Worm (Caenorhabditis elegans) whole organism, L4 larva: ENCODE results near the gene lag-1.
A peak's percentile ranks its signal among the peaks of the same experiment; 100 is the strongest.

Experiments
- D1046.2 ChIP-seq: fragments of 200-800 bp; sonication (Bioruptor generic); IDR thresholded peaks from 2 replicates; pipeline ENCODE4 v1.3.6; 2022; ENCODE audit warnings: missing genetic modification characterization, missing compliant biosample characterization
- F26F4.8 ChIP-seq: fragments of 200-800 bp; sonication (Bioruptor generic); conservative IDR thresholded peaks from 2 replicates; pipeline ENCODE4 v1.3.6; 2022; ENCODE audit warnings: missing genetic modification characterization, missing compliant biosample characterization
- F44E2.7 ChIP-seq: fragments of 200-800 bp; sonication (Bioruptor generic); IDR thresholded peaks from 2 replicates; pipeline ENCODE4 v2.1.2; 2022; ENCODE audit warnings: missing genetic modification characterization, missing compliant biosample characterization
- F49E8.2 ChIP-seq: sonication (generic microtip); optimal IDR thresholded peaks from 2 replicates; lab custom pipeline; 2016; ENCODE audit warnings: missing compliant biosample characterization, mild to moderate bottlenecking, missing genetic modification characterization, borderline replicate concordance
- Y5F2A.4 ChIP-seq: fragments of 200-800 bp; sonication (Bioruptor generic); optimal IDR thresholded peaks from 2 replicates; lab custom pipeline; 2018; ENCODE audit warnings: mild to moderate bottlenecking, missing genetic modification characterization, missing compliant biosample characterization
- Y75B8A.6 ChIP-seq: fragments of 200-800 bp; sonication (Bioruptor generic); IDR thresholded peaks from 2 replicates; pipeline ENCODE4 v1.3.6; 2022; ENCODE audit warnings: missing genetic modification reagents, missing genetic modification characterization, missing compliant biosample characterization
- ZK546.5 ChIP-seq, 2 experiments: sonication (generic microtip); optimal IDR thresholded peaks; 2 replicates each; lab custom pipeline; 2017; ENCODE audit warnings: missing biosample characterization in 2 of 2, missing genetic modification characterization in 2 of 2
- aly-2 ChIP-seq: sonication (generic microtip); optimal IDR thresholded peaks from 2 replicates; lab custom pipeline; 2018; ENCODE audit warnings: missing biosample characterization, missing genetic modification characterization
- attf-4 ChIP-seq: sonication (generic microtip); optimal IDR thresholded peaks from 3 replicates; lab custom pipeline; 2017; ENCODE audit warnings: missing biosample characterization, missing genetic modification characterization
- ceh-28 ChIP-seq: fragments of 150-350 bp; optimal IDR thresholded peaks from 2 replicates; lab custom pipeline; 2014; ENCODE audit warnings: missing biosample characterization, missing genetic modification reagents, missing genetic modification characterization
- ceh-32 ChIP-seq: sonication (generic microtip); optimal IDR thresholded peaks from 2 replicates; lab custom pipeline; 2016; ENCODE audit warnings: mild to moderate bottlenecking, missing genetic modification characterization, missing compliant biosample characterization; ENCODE audit not compliant: poor library complexity
- ceh-44 ChIP-seq: fragments of 200-800 bp; sonication (Bioruptor generic); IDR thresholded peaks from 2 replicates; pipeline ENCODE4 v1.3.6; 2022; ENCODE audit warnings: missing genetic modification reagents, missing genetic modification characterization, missing compliant biosample characterization
- ceh-62 ChIP-seq: sonication (generic microtip); optimal IDR thresholded peaks from 2 replicates; lab custom pipeline; 2017; ENCODE audit warnings: missing biosample characterization, missing genetic modification characterization
- ceh-82 ChIP-seq: sonication (generic microtip); optimal IDR thresholded peaks from 2 replicates; lab custom pipeline; 2017; ENCODE audit warnings: missing biosample characterization, missing genetic modification characterization
- ces-1 ChIP-seq: fragments of 150-350 bp; sonication (generic microtip); optimal IDR thresholded peaks from 4 replicates; lab custom pipeline; 2014; ENCODE audit warnings: missing biosample characterization, missing genetic modification reagents, missing genetic modification characterization
- daf-12 ChIP-seq: fragments of 150-350 bp; optimal IDR thresholded peaks from 2 replicates; lab custom pipeline; 2014; ENCODE audit warnings: missing biosample characterization, missing genetic modification reagents, missing genetic modification characterization
- daf-19 ChIP-seq: fragments of 200-800 bp; sonication (Bioruptor generic); conservative IDR thresholded peaks from 2 replicates; pipeline ENCODE4 v1.3.6; 2022; ENCODE audit warnings: missing genetic modification characterization, missing compliant biosample characterization
- dmd-6 ChIP-seq: fragments of 200-800 bp; sonication (Bioruptor generic); IDR thresholded peaks from 2 replicates; pipeline ENCODE4 v1.3.6; 2022; ENCODE audit warnings: missing genetic modification reagents, missing genetic modification characterization, missing compliant biosample characterization
- dmd-8 ChIP-seq: fragments of 200-800 bp; sonication (Bioruptor generic); IDR thresholded peaks from 2 replicates; pipeline ENCODE4 v1.3.6; 2022; ENCODE audit warnings: missing genetic modification characterization, missing compliant biosample characterization
- duxl-1 ChIP-seq: sonication (generic microtip); optimal IDR thresholded peaks from 2 replicates; lab custom pipeline; 2016; ENCODE audit warnings: mild to moderate bottlenecking, missing genetic modification characterization, moderate library complexity, missing compliant biosample characterization; ENCODE audit not compliant: poor library complexity
- egl-27 ChIP-seq: sonication (generic microtip); optimal IDR thresholded peaks from 3 replicates; lab custom pipeline; 2017; ENCODE audit warnings: missing biosample characterization, missing genetic modification reagents, missing genetic modification characterization
- egl-43 ChIP-seq: fragments of 200-800 bp; sonication (Bioruptor generic); IDR thresholded peaks from 2 replicates; pipeline ENCODE4 v1.3.6; 2022; ENCODE audit warnings: missing genetic modification reagents, missing genetic modification characterization, missing compliant biosample characterization
- fos-1 ChIP-seq: fragments of 150-350 bp; optimal IDR thresholded peaks from 2 replicates; lab custom pipeline; 2014; ENCODE audit warnings: missing biosample characterization, missing genetic modification characterization
- gei-8 ChIP-seq: fragments of 200-800 bp; sonication (Bioruptor generic); optimal IDR thresholded peaks from 2 replicates; lab custom pipeline; 2018; ENCODE audit warnings: mild to moderate bottlenecking, missing genetic modification characterization, missing compliant biosample characterization
- jun-1 ChIP-seq: fragments of 150-350 bp; optimal IDR thresholded peaks from 2 replicates; lab custom pipeline; 2014; ENCODE audit warnings: missing biosample characterization, missing genetic modification reagents, missing genetic modification characterization
- lim-7 ChIP-seq: fragments of 200-800 bp; sonication (Bioruptor generic); IDR thresholded peaks from 2 replicates; pipeline ENCODE4 v1.3.6; 2022; ENCODE audit warnings: missing genetic modification characterization, missing compliant biosample characterization
- lin-1 ChIP-seq: fragments of 200-800 bp; sonication (Bioruptor generic); IDR thresholded peaks from 2 replicates; pipeline ENCODE4 v1.3.6; 2022; ENCODE audit warnings: missing genetic modification reagents, missing genetic modification characterization, missing compliant biosample characterization
- lin-13 ChIP-seq: fragments of 150-350 bp; optimal IDR thresholded peaks from 2 replicates; lab custom pipeline; 2014; ENCODE audit warnings: missing biosample characterization, missing genetic modification reagents, missing genetic modification characterization
- lin-15B ChIP-seq: fragments of 150-350 bp; sonication (generic microtip); optimal IDR thresholded peaks from 3 replicates; lab custom pipeline; 2014; ENCODE audit warnings: missing biosample characterization, missing genetic modification characterization
- lin-38 ChIP-seq: fragments of 200-800 bp; sonication (Bioruptor generic); IDR thresholded peaks from 2 replicates; pipeline ENCODE4 v1.3.6; 2022; ENCODE audit warnings: missing genetic modification reagents, missing genetic modification characterization, missing compliant biosample characterization
- lir-3 ChIP-seq: sonication (generic microtip); optimal IDR thresholded peaks from 2 replicates; lab custom pipeline; 2016; ENCODE audit warnings: mild to moderate bottlenecking, missing genetic modification characterization, missing compliant biosample characterization
- madf-9 ChIP-seq: fragments of 200-800 bp; sonication (Bioruptor generic); conservative IDR thresholded peaks from 2 replicates; pipeline ENCODE4 v1.3.6; 2022; ENCODE audit warnings: missing genetic modification reagents, missing genetic modification characterization, missing compliant biosample characterization
- mdt-29 ChIP-seq: fragments of 200-800 bp; sonication (Bioruptor generic); IDR thresholded peaks from 2 replicates; pipeline ENCODE4 v1.3.6; 2022; ENCODE audit warnings: missing genetic modification reagents, missing genetic modification characterization, missing compliant biosample characterization
- mep-1 ChIP-seq: fragments of 150-350 bp; sonication (generic microtip); optimal IDR thresholded peaks from 3 replicates; lab custom pipeline; 2014; ENCODE audit warnings: missing biosample characterization, missing genetic modification characterization
- mes-2 ChIP-seq: sonication (generic microtip); optimal IDR thresholded peaks from 2 replicates; lab custom pipeline; 2016; ENCODE audit warnings: missing genotype, mild to moderate bottlenecking, missing genetic modification characterization, missing compliant biosample characterization; ENCODE audit not compliant: poor library complexity, severe bottlenecking
- mxl-2 ChIP-seq: fragments of 200-800 bp; sonication (Bioruptor generic); conservative IDR thresholded peaks from 2 replicates; pipeline ENCODE4 v1.3.6; 2022; ENCODE audit warnings: missing genetic modification reagents, missing genetic modification characterization, missing compliant biosample characterization
- mxl-3 ChIP-seq: fragments of 200-800 bp; sonication (Bioruptor generic); optimal IDR thresholded peaks from 2 replicates; lab custom pipeline; 2018; ENCODE audit warnings: mild to moderate bottlenecking, missing genetic modification characterization, missing compliant biosample characterization
- nhr-237 ChIP-seq: sonication (generic microtip); optimal IDR thresholded peaks from 2 replicates; lab custom pipeline; 2017; ENCODE audit warnings: missing biosample characterization, missing genetic modification characterization
- nhr-28 ChIP-seq: fragments of 150-350 bp; optimal IDR thresholded peaks from 2 replicates; lab custom pipeline; 2014; ENCODE audit warnings: missing biosample characterization, missing genetic modification characterization
- nhr-41 ChIP-seq: fragments of 200-800 bp; sonication (Bioruptor generic); IDR thresholded peaks from 2 replicates; pipeline ENCODE4 v1.3.6; 2022; ENCODE audit warnings: missing genetic modification reagents, missing genetic modification characterization, missing compliant biosample characterization
- nhr-77 ChIP-seq: fragments of 150-350 bp; optimal IDR thresholded peaks from 2 replicates; lab custom pipeline; 2014; ENCODE audit warnings: missing biosample characterization, missing genetic modification characterization
- pha-4 ChIP-seq, 2 experiments: fragments of 150-350 bp in 1 of 2; fragments of 200-800 bp in 1 of 2; sonication (Bioruptor generic) in 1 of 2; IDR thresholded peaks in 1 of 2; optimal IDR thresholded peaks in 1 of 2; 2 replicates each; pipeline versions ENCODE4 v1.3.6 to Lab custom; 2014 to 2022; ENCODE audit warnings: missing genetic modification characterization in 2 of 2, missing genetic modification reagents in 2 of 2, missing biosample characterization in 1 of 2, missing compliant biosample characterization in 1 of 2
- pqm-1 ChIP-seq: sonication (generic microtip); optimal IDR thresholded peaks from 2 replicates; lab custom pipeline; 2017; ENCODE audit warnings: missing biosample characterization, missing genetic modification characterization
- rbr-2 ChIP-seq: sonication (generic microtip); optimal IDR thresholded peaks from 2 replicates; lab custom pipeline; 2016; ENCODE audit warnings: missing genotype, missing genetic modification characterization, missing compliant biosample characterization
- saeg-2 ChIP-seq: fragments of 200-800 bp; sonication (Bioruptor generic); IDR thresholded peaks from 2 replicates; pipeline ENCODE4 v1.3.6; 2022; ENCODE audit warnings: missing genetic modification reagents, missing genetic modification characterization, missing compliant biosample characterization
- spr-1 ChIP-seq: sonication (generic microtip); optimal IDR thresholded peaks from 2 replicates; lab custom pipeline; 2016; ENCODE audit warnings: mild to moderate bottlenecking, missing genetic modification characterization, missing compliant biosample characterization
- tag-97 ChIP-seq: fragments of 200-800 bp; sonication (Bioruptor generic); IDR thresholded peaks from 2 replicates; pipeline ENCODE4 v1.3.6; 2022; ENCODE audit warnings: missing genetic modification characterization, missing compliant biosample characterization
- unc-39 ChIP-seq: sonication (generic microtip); optimal IDR thresholded peaks from 2 replicates; lab custom pipeline; 2017; ENCODE audit warnings: missing biosample characterization, missing genetic modification characterization
- zfp-2 ChIP-seq: sonication (generic microtip); optimal IDR thresholded peaks from 2 replicates; lab custom pipeline; 2016; ENCODE audit warnings: mild to moderate bottlenecking, missing genetic modification characterization, missing compliant biosample characterization
- zip-11 ChIP-seq: fragments of 200-800 bp; sonication (Bioruptor generic); IDR thresholded peaks from 2 replicates; pipeline ENCODE4 v1.3.6; 2022; ENCODE audit warnings: missing genetic modification characterization, missing compliant biosample characterization
- ztf-11 ChIP-seq: fragments of 150-350 bp; optimal IDR thresholded peaks from 2 replicates; lab custom pipeline; 2014; ENCODE audit warnings: missing biosample characterization, missing genetic modification characterization

lag-1 gene

DNA sequence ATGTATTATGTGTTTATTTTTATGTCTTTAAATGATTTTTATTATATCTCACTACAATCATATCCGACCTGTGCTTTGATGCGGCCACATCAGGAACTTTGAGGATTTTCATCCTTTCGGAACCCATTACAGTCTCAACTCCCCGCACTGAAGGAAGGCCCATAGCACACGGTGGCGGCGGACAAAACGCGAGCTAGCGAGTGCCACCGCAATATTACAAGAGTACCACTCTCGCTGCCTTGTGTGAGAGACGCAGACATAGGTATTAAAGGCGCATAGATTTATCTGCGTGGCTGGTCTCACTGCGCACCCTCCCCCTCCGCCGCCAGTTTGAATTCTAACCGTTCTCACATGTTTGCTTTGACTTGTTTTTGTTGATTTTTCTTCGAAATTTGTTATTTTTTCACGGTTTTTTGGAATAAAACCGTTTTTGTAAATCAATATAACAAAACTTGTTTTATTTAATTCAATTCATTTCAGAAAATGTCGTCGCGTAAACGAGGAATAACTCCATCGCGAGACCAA is 22.6 kb downstream of the lag-1 start, which contains the start of gene zen-4 (continued):
- TF ChIP-seq ceh-32 (tag; lab: Kevin White, UChicago) (no peak), ztf-11 (tag; lab: Kevin White, UChicago) (no peak), D1046.2 (no peak), ces-1 (GFP tag; lab: Kevin White, UChicago) (no peak), fos-1 (no peak), mdt-29 (GFP tag; lab: Robert Waterston, UW) (peak; percentile 90), madf-9 (GFP tag; lab: Robert Waterston, UW) (no peak), mxl-3 (GFP tag; lab: Kevin White, UChicago) (no peak), daf-19 (GFP tag; lab: Robert Waterston, UW) (peak; percentile 47; the same call in 1 of the 2 replicates), aly-2 (tag; lab: Kevin White, UChicago) (no peak), lir-3 (no peak), tag-97 (GFP tag; lab: Robert Waterston, UW) (no peak), F44E2.7 (GFP tag; lab: Robert Waterston, UW) (no peak), ceh-62 (no peak), egl-43 (GFP tag; lab: Robert Waterston, UW) (no peak; the same call in 1 of the 2 replicates), Y75B8A.6 (no peak), nhr-77 (tag; lab: Kevin White, UChicago) (no peak), gei-8 (GFP tag; lab: Kevin White, UChicago) (no peak), attf-4 (tag; lab: Kevin White, UChicago) (no peak), Y5F2A.4 (GFP tag; lab: Kevin White, UChicago) (no peak), saeg-2 (GFP tag; lab: Robert Waterston, UW) (0 out of 2 replicates have a peak, but pooled peaks have one; percentile 24), lin-15B (tag; lab: Kevin White, UChicago) (no peak), zfp-2 (tag; lab: Kevin White, UChicago) (no peak), spr-1 (peak; percentile 53), ceh-82 (tag; lab: Kevin White, UChicago) (no peak), unc-39 (tag; lab: Kevin White, UChicago) (no peak), mes-2 (tag; lab: Kevin White, UChicago) (peak; percentile 79), F26F4.8 (GFP tag; lab: Robert Waterston, UW) (no peak), zip-11 (no peak), ceh-28 (tag; lab: Kevin White, UChicago) (no peak), lin-38 (peak; percentile 81), egl-27 (tag; lab: Kevin White, UChicago) (no peak), F49E8.2 (peak; percentile 98), pqm-1 (tag; lab: Kevin White, UChicago) (no peak), nhr-237 (no peak), mxl-2 (GFP tag; lab: Robert Waterston, UW) (no peak), nhr-41 (GFP tag; lab: Robert Waterston, UW) (no peak), nhr-28 (tag; lab: Kevin White, UChicago) (no peak), duxl-1 (peak; percentile 51), ZK546.5 (tag; optimal IDR thresholded peaks at IDR 0.05; lab: Kevin White, UChicago) (no peak), ceh-44 (GFP tag; lab: Robert Waterston, UW) (peak; percentile 78; the same call in 1 of the 2 replicates), lim-7 (GFP tag; lab: Robert Waterston, UW) (no peak), dmd-6 (GFP tag; lab: Robert Waterston, UW) (no peak), lin-13 (GFP tag; lab: Kevin White, UChicago) (peak; percentile 88), dmd-8 (GFP tag; lab: Robert Waterston, UW) (no peak), rbr-2 (tag; lab: Kevin White, UChicago) (peak; percentile 20), lin-1 (GFP tag; lab: Robert Waterston, UW) (no peak), pha-4 (GFP tag; IDR thresholded peaks at IDR 0.05; lab: Robert Waterston, UW) (peak; percentile 55; the same call in 1 of the 2 replicates), pha-4 (tag; optimal IDR thresholded peaks at IDR 0.05; lab: Kevin White, UChicago) (no peak), mep-1 (peak; percentile 68), daf-12 (no peak), jun-1 (tag; lab: Kevin White, UChicago) (no peak)
